Fruit fly (Drosophila melanogaster): ENCODE results near the gene Gr93b.

Gene Gr93b

dm6 chr3R:21828040-21828526 is 15.5 kb downstream of the Gr93b start (continued):
- TF ChIP-seq ewg (GFP tag; optimal IDR thresholded peaks at IDR 0.05) (peak; percentile 67), CG4360 (GFP tag; IDR thresholded peaks at IDR 0.05) (peak; percentile 40), CG30403 (GFP tag; optimal IDR thresholded peaks at IDR 0.05) (peak; percentile 64), nau (GFP tag; optimal IDR thresholded peaks at IDR 0.05) (peak; percentile 26), wor (GFP tag; IDR thresholded peaks at IDR 0.05) (peak; percentile 83), Sry-δ (GFP tag; optimal IDR thresholded peaks at IDR 0.05) (peak; percentile 14), tup (GFP tag; optimal IDR thresholded peaks at IDR 0.05) (peak; percentile 46), H15 (GFP tag; IDR thresholded peaks at IDR 0.05) (peak; percentile 82), Sox102F (GFP tag; optimal IDR thresholded peaks at IDR 0.05) (peak; percentile 77), Dll (GFP tag; IDR thresholded peaks at IDR 0.05; ENCODE audit: partially characterized antibody) (0 out of 4 replicates have a peak, but pooled peaks have one; percentile 36), al (GFP tag; IDR thresholded peaks at IDR 0.05) (no peak), nerfin-1 (tag; optimal IDR thresholded peaks at IDR 0.05) (peak; percentile 76), GATAe (GFP tag; conservative IDR thresholded peaks at IDR 0.05) (no peak), p53 (GFP tag; optimal IDR thresholded peaks at IDR 0.05) (peak; percentile 34), Oli (tag; optimal IDR thresholded peaks at IDR 0.05) (peak; percentile 82), CG1233 (GFP tag; optimal IDR thresholded peaks at IDR 0.05) (peak; percentile 35), CG2129 (GFP tag; IDR thresholded peaks at IDR 0.05; ENCODE audit: partially characterized antibody) (no peak), nerfin-2 (GFP tag; IDR thresholded peaks at IDR 0.05; ENCODE audit: partially characterized antibody) (peak; percentile 55; the same call in 1 of the 2 replicates), CG16813 (GFP tag; IDR thresholded peaks at IDR 0.05; ENCODE audit: partially characterized antibody) (0 out of 3 replicates have a peak, but pooled peaks have one; percentile 12), ci (GFP tag; IDR thresholded peaks at IDR 0.05) (peak; percentile 95), crp (GFP tag; optimal IDR thresholded peaks at IDR 0.05) (no peak), CG12391 (tag; optimal IDR thresholded peaks at IDR 0.05) (peak; percentile 83), corto (GFP tag; optimal IDR thresholded peaks at IDR 0.05) (no peak), CG7839 (tag; optimal IDR thresholded peaks at IDR 0.05) (peak; percentile 80), Stat92E (GFP tag; optimal IDR thresholded peaks at IDR 0.05) (peak in 1 of 3 experiments; percentile 69), vvl (GFP tag; IDR thresholded peaks at IDR 0.05) (peak; percentile 87), Mad (GFP tag; optimal IDR thresholded peaks at IDR 0.05) (peak; percentile 51), CG8359 (GFP tag; optimal IDR thresholded peaks at IDR 0.05; ENCODE audit: borderline replicate concordance) (peak; percentile 41), CG17568 (GFP tag; optimal IDR thresholded peaks at IDR 0.05) (no peak), Asciz (GFP tag; optimal IDR thresholded peaks at IDR 0.05) (peak; percentile 60), CG18599 (GFP tag; optimal IDR thresholded peaks at IDR 0.05) (no peak), peb (GFP tag; IDR thresholded peaks at IDR 0.05) (peak; percentile 74), CG1529 (GFP tag; optimal IDR thresholded peaks at IDR 0.05) (peak; percentile 76), CG10462 (GFP tag; optimal IDR thresholded peaks at IDR 0.05) (peak; percentile 40), CG2712 (tag; optimal IDR thresholded peaks at IDR 0.05) (peak; percentile 94), unpg (GFP tag; optimal IDR thresholded peaks at IDR 0.05) (peak; percentile 76), CG17361 (GFP tag; IDR thresholded peaks at IDR 0.05) (peak; percentile 66), CG9817 (tag; optimal IDR thresholded peaks at IDR 0.05) (no peak), pzg (GFP tag; optimal IDR thresholded peaks at IDR 0.05) (no peak), CG17359 (tag; optimal IDR thresholded peaks at IDR 0.05) (peak; percentile 65), Tbp (GFP tag; optimal IDR thresholded peaks at IDR 0.05) (no peak), CG8281 (tag; optimal IDR thresholded peaks at IDR 0.05) (peak; percentile 24), ATbp (GFP tag; optimal IDR thresholded peaks at IDR 0.05) (peak; percentile 74), amos (GFP tag; IDR thresholded peaks at IDR 0.05; ENCODE audit: partially characterized antibody) (no peak), CG13424 (tag; optimal IDR thresholded peaks at IDR 0.05) (peak; percentile 76), Awh (GFP tag; IDR thresholded peaks at IDR 0.05) (peak; percentile 83), luna (GFP tag; optimal IDR thresholded peaks at IDR 0.05) (no peak), Sry-β (GFP tag; optimal IDR thresholded peaks at IDR 0.05) (no peak)
